Worm (Caenorhabditis elegans) whole organism, mixed stage, embryonic: ENCODE measurements around the gene dpy-31.
A peak's percentile ranks its signal among the peaks of the same experiment; 100 is the strongest.

Experiments used
- M03D4.4 ChIP-seq: sonication (generic microtip); optimal IDR thresholded peaks from 2 replicates; lab custom pipeline; 2017; ENCODE audit warnings: mild to moderate bottlenecking, missing genetic modification characterization, missing compliant biosample characterization
- bed-3 ChIP-seq: fragments of 200-800 bp; sonication (Bioruptor generic); optimal IDR thresholded peaks from 3 replicates; lab custom pipeline; 2018; ENCODE audit warnings: mild to moderate bottlenecking, missing genetic modification characterization, moderate library complexity, missing compliant biosample characterization
- blmp-1 ChIP-seq: fragments of 150-350 bp; optimal IDR thresholded peaks from 2 replicates; lab custom pipeline; 2014; ENCODE audit warnings: missing biosample characterization, missing genetic modification characterization
- ceh-39 ChIP-seq: fragments of 150-350 bp; optimal IDR thresholded peaks from 2 replicates; lab custom pipeline; 2014; ENCODE audit warnings: missing biosample characterization, missing genetic modification characterization
- ceh-43 ChIP-seq: fragments of 200-800 bp; sonication (Bioruptor generic); optimal IDR thresholded peaks from 2 replicates; lab custom pipeline; 2018; ENCODE audit warnings: mild to moderate bottlenecking, missing genetic modification characterization, moderate library complexity, missing compliant biosample characterization
- ceh-83 ChIP-seq: fragments of 200-800 bp; sonication (Bioruptor generic); optimal IDR thresholded peaks from 2 replicates; lab custom pipeline; 2018; ENCODE audit warnings: mild to moderate bottlenecking, missing genetic modification characterization, missing compliant biosample characterization
- ces-1 ChIP-seq: fragments of 150-350 bp; optimal IDR thresholded peaks from 2 replicates; lab custom pipeline; 2014; ENCODE audit warnings: missing biosample characterization, missing genetic modification reagents, missing genetic modification characterization
- cnd-1 ChIP-seq: fragments of 200-800 bp; sonication (Bioruptor generic); optimal IDR thresholded peaks from 2 replicates; lab custom pipeline; 2018; ENCODE audit warnings: mild to moderate bottlenecking, missing genetic modification characterization, missing compliant biosample characterization
- drap-1 ChIP-seq: fragments of 200-800 bp; sonication (Bioruptor generic); optimal IDR thresholded peaks from 3 replicates; lab custom pipeline; 2018; ENCODE audit warnings: mild to moderate bottlenecking, missing genetic modification characterization, missing compliant biosample characterization
- elt-3 ChIP-seq: fragments of 150-350 bp; optimal IDR thresholded peaks from 2 replicates; lab custom pipeline; 2014; ENCODE audit warnings: missing biosample characterization, missing genetic modification characterization
- flh-1 ChIP-seq: fragments of 200-800 bp; sonication (Bioruptor generic); optimal IDR thresholded peaks from 2 replicates; lab custom pipeline; 2018; ENCODE audit warnings: mild to moderate bottlenecking, missing genetic modification characterization, moderate library complexity, missing compliant biosample characterization
- ham-2 ChIP-seq: fragments of 200-800 bp; sonication (Bioruptor generic); optimal IDR thresholded peaks from 2 replicates; lab custom pipeline; 2018; ENCODE audit warnings: mild to moderate bottlenecking, missing genetic modification characterization, missing compliant biosample characterization
- hlh-1 ChIP-seq: fragments of 150-350 bp; optimal IDR thresholded peaks from 2 replicates; lab custom pipeline; 2014; ENCODE audit warnings: missing biosample characterization, missing genetic modification reagents, missing genetic modification characterization
- lin-13 ChIP-seq: fragments of 150-350 bp; optimal IDR thresholded peaks from 2 replicates; lab custom pipeline; 2014; ENCODE audit warnings: missing biosample characterization, missing genetic modification characterization
- lin-32 ChIP-seq: fragments of 200-800 bp; sonication (Bioruptor generic); optimal IDR thresholded peaks from 2 replicates; lab custom pipeline; 2018; ENCODE audit warnings: mild to moderate bottlenecking, missing genetic modification characterization, missing compliant biosample characterization
- lsy-2 ChIP-seq: fragments of 150-350 bp; optimal IDR thresholded peaks from 2 replicates; lab custom pipeline; 2014; ENCODE audit warnings: missing biosample characterization, missing genetic modification characterization
- mab-5 ChIP-seq: fragments of 150-350 bp; optimal IDR thresholded peaks from 2 replicates; lab custom pipeline; 2014; ENCODE audit warnings: missing biosample characterization, missing genetic modification characterization
- mep-1 ChIP-seq: fragments of 150-350 bp; optimal IDR thresholded peaks from 2 replicates; lab custom pipeline; 2017; ENCODE audit warnings: missing biosample characterization, missing genetic modification reagents, missing genetic modification characterization, inconsistent platforms
- mls-2 ChIP-seq: sonication (generic microtip); optimal IDR thresholded peaks from 2 replicates; lab custom pipeline; 2016; ENCODE audit warnings: mild to moderate bottlenecking, missing genetic modification characterization, moderate library complexity, missing compliant biosample characterization
- nhr-12 ChIP-seq: fragments of 150-350 bp; optimal IDR thresholded peaks from 2 replicates; lab custom pipeline; 2014; ENCODE audit warnings: missing biosample characterization, missing genetic modification characterization
- nhr-2 ChIP-seq: fragments of 150-350 bp; optimal IDR thresholded peaks from 2 replicates; lab custom pipeline; 2014; ENCODE audit warnings: missing biosample characterization, missing genetic modification characterization
- nhr-28 ChIP-seq: fragments of 150-350 bp; optimal IDR thresholded peaks from 2 replicates; lab custom pipeline; 2014; ENCODE audit warnings: missing biosample characterization, missing genetic modification characterization
- nhr-76 ChIP-seq: sonication (generic microtip); optimal IDR thresholded peaks from 2 replicates; lab custom pipeline; 2017; ENCODE audit warnings: missing biosample characterization, missing genetic modification characterization
- pha-4 ChIP-seq: fragments of 150-350 bp; optimal IDR thresholded peaks from 2 replicates; lab custom pipeline; 2018; ENCODE audit warnings: missing biosample characterization, missing genetic modification reagents, missing genetic modification characterization
- snpc-4 ChIP-seq: fragments of 150-350 bp; optimal IDR thresholded peaks from 2 replicates; lab custom pipeline; 2014; ENCODE audit warnings: missing biosample characterization, missing genetic modification characterization
- tbx-8 ChIP-seq: fragments of 200-800 bp; sonication (Bioruptor generic); optimal IDR thresholded peaks from 2 replicates; lab custom pipeline; 2018; ENCODE audit warnings: mild to moderate bottlenecking, missing genetic modification characterization, moderate library complexity, missing compliant biosample characterization
- unc-120 ChIP-seq: sonication (generic microtip); optimal IDR thresholded peaks from 2 replicates; lab custom pipeline; 2017; ENCODE audit warnings: missing genetic modification characterization, missing compliant biosample characterization; ENCODE audit not compliant: poor library complexity, severe bottlenecking
- unc-39 ChIP-seq: fragments of 150-350 bp; optimal IDR thresholded peaks from 2 replicates; lab custom pipeline; 2014; ENCODE audit warnings: missing biosample characterization, missing genetic modification characterization
- unc-62 ChIP-seq: fragments of 150-350 bp; optimal IDR thresholded peaks from 2 replicates; lab custom pipeline; 2014; ENCODE audit warnings: missing biosample characterization, missing genetic modification reagents, missing genetic modification characterization
- zip-8 ChIP-seq: fragments of 150-350 bp; optimal IDR thresholded peaks from 2 replicates; lab custom pipeline; 2014; ENCODE audit warnings: missing biosample characterization, missing genetic modification characterization

The dpy-31 gene

ce11 chrIII:7215532-7215931 lies 13.5 kb downstream of the dpy-31 start:
- TF ChIP-seq ceh-39 (tag; lab: Kevin White, UChicago) = no peak
- peak; percentile 99 for TF ChIP-seq hlh-1 (tag; lab: Kevin White, UChicago)
- no peak for TF ChIP-seq drap-1
- peak; percentile 42 for TF ChIP-seq unc-120 (tag; lab: Kevin White, UChicago)
- TF ChIP-seq mep-1 (tag; lab: Kevin White, UChicago) = no peak
- TF ChIP-seq ham-2 (GFP tag; lab: Kevin White, UChicago) = no peak
- TF ChIP-seq bed-3 = no peak
- TF ChIP-seq pha-4 (tag; lab: Kevin White, UChicago) = no peak
- TF ChIP-seq nhr-28 (tag; lab: Kevin White, UChicago) = no peak
- TF ChIP-seq flh-1 (GFP tag; lab: Kevin White, UChicago) = no peak

ce11 chrIII:7216226-7216625 lies 14.2 kb downstream of the dpy-31 start, which contains the start of gene R151.1:
R151.1 (plus strand) TSS chrIII:7216526.
- TF ChIP-seq lin-32 (GFP tag; lab: Kevin White, UChicago) (no peak), zip-8 (no peak), blmp-1 (no peak), nhr-28 (tag; lab: Kevin White, UChicago) (no peak), mab-5 (no peak), mls-2 (tag; lab: Kevin White, UChicago) (no peak), unc-120 (tag; lab: Kevin White, UChicago) (no peak)

- TF ChIP-seq unc-120 (tag; lab: Kevin White, UChicago) (peak; percentile 98), lsy-2 (tag; lab: Kevin White, UChicago) (no peak), hlh-1 (tag; lab: Kevin White, UChicago) (peak; percentile 96), unc-62 (GFP tag; lab: Kevin White, UChicago) (peak; percentile 96)
Measured at ce11 chrIII:7216924-7217521, 15.0 kb downstream of the dpy-31 start.

ce11 chrIII:7221103-7221502 lies 19.1 kb downstream of the dpy-31 start:
- TF ChIP-seq elt-3 (no peak), blmp-1 (no peak), nhr-76 (tag; lab: Kevin White, UChicago) (no peak), ces-1 (GFP tag; lab: Kevin White, UChicago) (no peak), unc-62 (GFP tag; lab: Kevin White, UChicago) (no peak), ham-2 (GFP tag; lab: Kevin White, UChicago) (no peak), tbx-8 (GFP tag; lab: Kevin White, UChicago) (no peak)

- TF ChIP-seq ceh-43 (GFP tag; lab: Kevin White, UChicago) = no peak
- TF ChIP-seq drap-1 = no peak
- no peak for TF ChIP-seq lin-13 (tag; lab: Kevin White, UChicago)
- no peak for TF ChIP-seq zip-8
- TF ChIP-seq cnd-1 (tag; lab: Kevin White, UChicago) = no peak
- TF ChIP-seq nhr-76 (tag; lab: Kevin White, UChicago) = no peak
- TF ChIP-seq M03D4.4 (tag; lab: Kevin White, UChicago) = no peak
- no peak for TF ChIP-seq lin-32 (GFP tag; lab: Kevin White, UChicago)
- no peak for TF ChIP-seq ces-1 (GFP tag; lab: Kevin White, UChicago)
- no peak for TF ChIP-seq ceh-83 (GFP tag; lab: Kevin White, UChicago)
- TF ChIP-seq snpc-4 (tag; lab: Kevin White, UChicago) = no peak
- TF ChIP-seq unc-120 (tag; lab: Kevin White, UChicago) = no peak
- TF ChIP-seq ceh-39 (tag; lab: Kevin White, UChicago) = no peak
- no peak for TF ChIP-seq nhr-2
Measured at ce11 chrIII:7223029-7223428, 21.0 kb downstream of the dpy-31 start, which contains the start of gene der-2. der-2 (minus strand) TSS chrIII:7223129.

ce11 chrIII:7226607-7227006 lies 24.6 kb downstream of the dpy-31 start, which contains the start of gene hsp-75:
hsp-75 (minus strand) TSS chrIII:7226707.
- TF ChIP-seq nhr-12 (tag; lab: Kevin White, UChicago) (no peak), mab-5 (no peak), unc-39 (tag; lab: Kevin White, UChicago) (no peak), lin-13 (tag; lab: Kevin White, UChicago) (no peak), unc-120 (tag; lab: Kevin White, UChicago) (no peak), unc-62 (GFP tag; lab: Kevin White, UChicago) (no peak), mls-2 (tag; lab: Kevin White, UChicago) (no peak)
